Worm (Caenorhabditis elegans): ENCODE data around the gene nspb-1.

DNA sequence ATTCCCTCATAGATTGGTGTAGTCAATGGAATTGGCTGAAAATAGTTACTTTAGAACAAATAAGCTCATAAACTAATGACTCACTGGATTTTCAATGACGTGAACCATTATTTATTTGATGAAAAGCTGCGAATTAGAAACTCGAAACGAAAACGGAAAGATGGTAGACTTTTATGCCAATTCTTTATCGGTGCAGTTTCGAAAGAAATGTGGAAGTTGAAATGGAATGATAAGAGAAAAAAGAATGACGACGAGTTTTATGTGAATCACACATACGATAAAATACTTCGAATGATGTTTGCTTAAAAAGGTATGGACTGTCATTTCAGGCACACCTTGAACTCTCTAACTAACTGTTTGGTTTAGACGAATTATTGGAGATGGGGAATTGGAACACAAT, 881 bp downstream of the nspb-1 start, which contains the start of the genes lec-11 and irld-7:
- TF ChIP-seq W03F9.2 (tag; optimal IDR thresholded peaks at IDR 0.05) (no peak), him-1 (tag; optimal IDR thresholded peaks at IDR 0.05) (no peak)

Data from whole organism, L4/young adult.